Worm (Caenorhabditis elegans): ENCODE measurements around the gene srd-48.

ce11 chrX:12323439-12323838 is 12.5 kb upstream of the srd-48 start, which contains the start of gene srd-40:
- no peak for TF ChIP-seq ttx-3 (tag; optimal IDR thresholded peaks at IDR 0.05)
- no peak for TF ChIP-seq ceh-19 (GFP tag; optimal IDR thresholded peaks at IDR 0.05)
- no peak for TF ChIP-seq tbx-2 (tag; optimal IDR thresholded peaks at IDR 0.05)
- TF ChIP-seq pros-1 (tag; optimal IDR thresholded peaks at IDR 0.05), result no peak

Data from whole organism, late embryonic.